Worm (Caenorhabditis elegans) whole organism, L4/young adult: ENCODE results near the gene C34D1.4.

Source experiments
- W03F9.2 ChIP-seq: fragments of 150-350 bp; optimal IDR thresholded peaks from 2 replicates; lab custom pipeline; 2014; ENCODE audit warnings: missing biosample characterization, missing genetic modification characterization
- dao-5 ChIP-seq: sonication (generic microtip); optimal IDR thresholded peaks from 2 replicates; lab custom pipeline; 2016; ENCODE audit warnings: missing genotype, missing genetic modification characterization, moderate library complexity, missing compliant biosample characterization
- him-1 ChIP-seq: sonication (generic microtip); optimal IDR thresholded peaks from 2 replicates; lab custom pipeline; 2016; ENCODE audit warnings: missing genotype, missing genetic modification reagents, missing genetic modification characterization, missing compliant biosample characterization

DNA sequence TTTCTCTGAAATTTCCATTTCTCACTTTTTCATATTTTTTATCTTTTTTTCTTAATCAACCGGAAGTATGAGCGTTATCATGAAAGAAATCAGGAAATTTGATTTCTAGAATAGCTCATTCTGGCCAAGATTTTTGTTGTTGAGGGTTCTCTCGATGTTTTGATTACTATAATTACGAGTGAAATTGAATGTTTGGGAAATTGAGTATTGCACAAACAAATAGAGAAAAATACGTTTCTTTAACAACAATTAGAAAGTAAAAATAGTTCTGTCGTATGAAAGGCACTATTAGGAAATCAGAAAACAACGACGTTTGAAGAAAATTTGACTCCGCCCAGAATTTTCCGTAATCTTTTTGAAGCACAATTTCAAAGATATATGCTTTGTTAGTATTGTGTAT is 40.3 kb upstream of the C34D1.4 start:
- no peak for TF ChIP-seq dao-5 (tag; lab: Kevin White, UChicago)
- TF ChIP-seq W03F9.2 = no peak
- TF ChIP-seq him-1 (tag; lab: Kevin White, UChicago) = no peak
